Worm (Caenorhabditis elegans) whole organism, L1 larva: ENCODE results near the gene str-254.
A peak's percentile ranks its signal among the peaks of the same experiment; 100 is the strongest.

ENCODE experiments used
- C16A3.4 ChIP-seq: fragments of 150-350 bp; optimal IDR thresholded peaks from 2 replicates; lab custom pipeline; 2014; ENCODE audit warnings: missing biosample characterization, missing genetic modification characterization
- C34B4.2 ChIP-seq: sonication (generic microtip); optimal IDR thresholded peaks from 2 replicates; lab custom pipeline; 2017; ENCODE audit warnings: mild to moderate bottlenecking, missing genetic modification characterization, missing compliant biosample characterization
- F16B12.6 ChIP-seq: fragments of 150-350 bp; optimal IDR thresholded peaks from 2 replicates; lab custom pipeline; 2014; ENCODE audit warnings: missing biosample characterization, missing genetic modification characterization
- Y116A8C.19 ChIP-seq: sonication (generic microtip); optimal IDR thresholded peaks from 2 replicates; lab custom pipeline; 2016; ENCODE audit warnings: missing compliant biosample characterization, missing genetic modification characterization, borderline replicate concordance
- ceh-8 ChIP-seq: fragments of 200-800 bp; sonication (Bioruptor generic); optimal IDR thresholded peaks from 2 replicates; lab custom pipeline; 2018; ENCODE audit warnings: mild to moderate bottlenecking, missing genetic modification characterization, moderate library complexity, missing compliant biosample characterization
- ceh-82 ChIP-seq, 3 experiments: fragments of 150-350 bp in 1 of 3; sonication (generic microtip) in 2 of 3; optimal IDR thresholded peaks; 2 replicates each; lab custom pipeline; 2014 to 2017; ENCODE audit warnings: missing biosample characterization in 3 of 3, missing genetic modification characterization in 3 of 3
- ceh-88 ChIP-seq: fragments of 200-800 bp; sonication (Bioruptor generic); IDR thresholded peaks from 2 replicates; pipeline ENCODE4 v1.3.6; 2022; ENCODE audit warnings: missing genetic modification characterization, missing compliant biosample characterization
- ceh-90 ChIP-seq: sonication (generic microtip); optimal IDR thresholded peaks from 2 replicates; lab custom pipeline; 2016; ENCODE audit warnings: missing genetic modification characterization, missing compliant biosample characterization
- dpl-1 ChIP-seq, 3 experiments: fragments of 150-350 bp in 2 of 3; sonication (generic microtip) in 1 of 3; optimal IDR thresholded peaks; 2 replicates each; lab custom pipeline; 2014 to 2017; ENCODE audit warnings: missing biosample characterization in 3 of 3, missing genetic modification characterization in 3 of 3, missing genetic modification reagents in 3 of 3
- efl-1 ChIP-seq, 4 experiments: fragments of 150-350 bp; optimal IDR thresholded peaks in 3 of 4; peaks in 1 of 4; 1 replicate in 1 of 4; 2 replicates in 3 of 4; lab custom pipeline; 2014; ENCODE audit warnings: missing biosample characterization in 2 of 4, missing genetic modification characterization in 2 of 4, missing genetic modification reagents in 2 of 4
- efl-3 ChIP-seq: fragments of 200-800 bp; sonication (Bioruptor generic); optimal IDR thresholded peaks from 2 replicates; lab custom pipeline; 2018; ENCODE audit warnings: mild to moderate bottlenecking, missing genetic modification characterization, missing compliant biosample characterization
- elt-2 ChIP-seq: sonication (generic microtip); optimal IDR thresholded peaks from 2 replicates; lab custom pipeline; 2016; ENCODE audit warnings: missing genetic modification characterization, mild to moderate bottlenecking, inconsistent platforms, missing compliant biosample characterization, missing genetic modification reagents
- elt-3 ChIP-seq, 6 experiments: fragments of 150-350 bp in 1 of 6; sonication (generic microtip); optimal IDR thresholded peaks; 2 replicates each; lab custom pipeline; 2017 to 2018; ENCODE audit warnings: missing biosample characterization in 6 of 6, missing genetic modification characterization in 6 of 6, inconsistent platforms in 1 of 6
- fkh-10 ChIP-seq: sonication (generic microtip); optimal IDR thresholded peaks from 2 replicates; lab custom pipeline; 2017; ENCODE audit warnings: missing biosample characterization, missing genetic modification reagents, missing genetic modification characterization
- fkh-4 ChIP-seq: sonication (generic microtip); optimal IDR thresholded peaks from 2 replicates; lab custom pipeline; 2016; ENCODE audit warnings: missing compliant biosample characterization, missing genetic modification characterization, borderline replicate concordance
- fos-1 ChIP-seq: fragments of 150-350 bp; optimal IDR thresholded peaks from 2 replicates; lab custom pipeline; 2014; ENCODE audit warnings: missing biosample characterization, missing genetic modification characterization
- hlh-17 ChIP-seq: fragments of 200-800 bp; sonication (Bioruptor generic); optimal IDR thresholded peaks from 2 replicates; lab custom pipeline; 2018; ENCODE audit warnings: missing genetic modification characterization, mild to moderate bottlenecking, missing compliant biosample characterization, moderate library complexity, borderline replicate concordance
- jun-1 ChIP-seq: fragments of 150-350 bp; optimal IDR thresholded peaks from 2 replicates; lab custom pipeline; 2014; ENCODE audit warnings: missing biosample characterization, missing genetic modification reagents, missing genetic modification characterization
- lin-13 ChIP-seq: fragments of 150-350 bp; optimal IDR thresholded peaks from 2 replicates; lab custom pipeline; 2014; ENCODE audit warnings: missing biosample characterization, missing genetic modification reagents, missing genetic modification characterization
- lin-15B ChIP-seq: fragments of 150-350 bp; sonication (generic microtip); optimal IDR thresholded peaks from 3 replicates; lab custom pipeline; 2014; ENCODE audit warnings: missing biosample characterization, missing genetic modification characterization
- lsy-2 ChIP-seq, 2 experiments: fragments of 150-350 bp; optimal IDR thresholded peaks; 2 replicates each; lab custom pipeline; 2014; ENCODE audit warnings: missing biosample characterization in 2 of 2, missing genetic modification characterization in 2 of 2
- mab-9 ChIP-seq: fragments of 200-800 bp; sonication (Bioruptor generic); IDR thresholded peaks from 2 replicates; pipeline ENCODE4 v1.3.6; 2022; ENCODE audit warnings: missing genetic modification reagents, missing genetic modification characterization, missing compliant biosample characterization
- mdl-1 ChIP-seq, 2 experiments: fragments of 150-350 bp; optimal IDR thresholded peaks; 2 replicates each; lab custom pipeline; 2014 to 2017; ENCODE audit warnings: missing biosample characterization in 2 of 2, missing genetic modification characterization in 2 of 2, inconsistent platforms in 1 of 2
- mep-1 ChIP-seq: fragments of 150-350 bp; optimal IDR thresholded peaks from 2 replicates; lab custom pipeline; 2014; ENCODE audit warnings: missing biosample characterization, missing genetic modification characterization
- nhr-11 ChIP-seq: fragments of 150-350 bp; optimal IDR thresholded peaks from 2 replicates; lab custom pipeline; 2014; ENCODE audit warnings: missing biosample characterization, missing genetic modification characterization
- nhr-19 ChIP-seq: fragments of 200-800 bp; sonication (Bioruptor generic); conservative IDR thresholded peaks from 2 replicates; pipeline ENCODE4 v1.3.6; 2022; ENCODE audit warnings: missing genetic modification characterization, missing compliant biosample characterization
- nhr-77 ChIP-seq: fragments of 150-350 bp; optimal IDR thresholded peaks from 2 replicates; lab custom pipeline; 2014; ENCODE audit warnings: missing biosample characterization, missing genetic modification characterization
- nhr-85 ChIP-seq: sonication (generic microtip); peaks from one replicate; lab custom pipeline; 2016; ENCODE audit warnings: missing genetic modification characterization, inconsistent platforms, missing compliant biosample characterization
- nhr-90 ChIP-seq: sonication (generic microtip); optimal IDR thresholded peaks from 2 replicates; lab custom pipeline; 2016; ENCODE audit warnings: mild to moderate bottlenecking, missing genetic modification characterization, missing compliant biosample characterization; ENCODE audit not compliant: poor library complexity
- pag-3 ChIP-seq: sonication (generic microtip); optimal IDR thresholded peaks from 2 replicates; lab custom pipeline; 2017; ENCODE audit warnings: missing genetic modification characterization, mild to moderate bottlenecking, missing compliant biosample characterization, antibody characterized with exemption, borderline replicate concordance; ENCODE audit not compliant: insufficient read depth
- pqm-1 ChIP-seq: sonication (generic microtip); optimal IDR thresholded peaks from 3 replicates; lab custom pipeline; 2017; ENCODE audit warnings: missing biosample characterization, missing genetic modification characterization
- skn-1 ChIP-seq: fragments of 150-350 bp; optimal IDR thresholded peaks from 2 replicates; lab custom pipeline; 2014; ENCODE audit warnings: missing biosample characterization, missing genetic modification characterization
- snpc-4 ChIP-seq: fragments of 150-350 bp; optimal IDR thresholded peaks from 2 replicates; lab custom pipeline; 2014; ENCODE audit warnings: missing biosample characterization, missing genetic modification characterization
- sox-4 ChIP-seq: sonication (generic microtip); optimal IDR thresholded peaks from 2 replicates; lab custom pipeline; 2016; ENCODE audit warnings: missing genetic modification characterization, missing compliant biosample characterization
- swsn-7 ChIP-seq: sonication (generic microtip); optimal IDR thresholded peaks from 2 replicates; lab custom pipeline; 2016; ENCODE audit warnings: missing genetic modification characterization, missing compliant biosample characterization
- tbx-2 ChIP-seq: sonication (generic microtip); optimal IDR thresholded peaks from 2 replicates; lab custom pipeline; 2016; ENCODE audit warnings: missing genetic modification characterization, missing compliant biosample characterization
- tlp-1 ChIP-seq: fragments of 150-350 bp; optimal IDR thresholded peaks from 2 replicates; lab custom pipeline; 2014; ENCODE audit warnings: missing biosample characterization, missing genetic modification characterization
- unc-30 ChIP-seq: sonication (generic microtip); optimal IDR thresholded peaks from 2 replicates; lab custom pipeline; 2017; ENCODE audit warnings: missing biosample characterization, missing genetic modification characterization
- unc-62 ChIP-seq: fragments of 150-350 bp; optimal IDR thresholded peaks from 2 replicates; lab custom pipeline; 2014; ENCODE audit warnings: missing biosample characterization, missing genetic modification reagents, missing genetic modification characterization
- vab-15 ChIP-seq: sonication (generic microtip); optimal IDR thresholded peaks from 2 replicates; lab custom pipeline; 2017; ENCODE audit warnings: missing genotype, mild to moderate bottlenecking, missing genetic modification characterization, missing compliant biosample characterization
- zip-4 ChIP-seq: fragments of 200-800 bp; sonication (Bioruptor generic); optimal IDR thresholded peaks from 2 replicates; lab custom pipeline; 2018; ENCODE audit warnings: mild to moderate bottlenecking, missing genetic modification characterization, moderate library complexity, missing compliant biosample characterization
- ztf-11 ChIP-seq, 2 experiments: sonication (generic microtip); optimal IDR thresholded peaks; 2 replicates each; lab custom pipeline; 2016 to 2017; ENCODE audit warnings: missing genetic modification characterization in 2 of 2, missing biosample characterization in 1 of 2, missing compliant biosample characterization in 1 of 2
- ztf-4 ChIP-seq: fragments of 150-350 bp; optimal IDR thresholded peaks from 2 replicates; lab custom pipeline; 2014; ENCODE audit warnings: missing biosample characterization, missing genetic modification characterization

The str-254 gene

DNA sequence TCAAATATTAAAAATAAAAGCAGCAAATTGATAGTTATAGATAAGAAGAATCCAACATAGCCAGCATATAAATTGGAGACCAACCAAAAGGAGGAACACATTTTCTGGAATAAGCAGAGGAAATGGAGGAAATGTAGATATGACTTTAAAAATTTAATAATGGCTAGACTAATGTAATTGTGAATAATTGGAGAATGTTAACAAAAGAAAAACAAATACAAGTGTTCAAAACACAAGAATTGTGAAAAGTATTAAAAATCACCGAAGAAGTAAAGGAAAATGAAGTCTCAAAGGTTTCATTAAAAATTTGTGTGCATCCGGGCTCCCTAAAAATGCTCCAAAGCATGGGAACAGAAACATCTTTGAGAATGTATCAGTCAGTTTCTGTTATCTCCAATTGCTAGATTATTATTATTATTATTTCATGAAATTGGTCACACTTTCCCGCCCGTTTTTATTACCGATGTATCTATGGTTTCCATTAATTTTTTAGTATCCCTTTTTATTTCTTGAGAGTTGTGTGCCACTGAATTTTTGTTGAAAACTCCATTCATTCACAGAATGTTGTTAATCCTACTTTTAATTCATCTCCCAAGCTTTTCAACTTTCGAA lies 9.0 kb upstream of the str-254 start, which contains the start of the genes str-109 and F10A3.11:
Gene str-109, minus strand, starts transcription at position 101 of the 612 bp plus-strand sequence.
Gene F10A3.11, plus strand, starts transcription at position 562 of the 612 bp plus-strand sequence.
- TF ChIP-seq ceh-82 (tag; optimal IDR thresholded peaks at IDR 0.05; lab: Kevin White, UChicago) (no peak), mdl-1 (tag; optimal IDR thresholded peaks at IDR 0.05; lab: Kevin White, UChicago) (no peak)

- TF ChIP-seq nhr-77 = no peak
- TF ChIP-seq unc-30 (tag; lab: Kevin White, UChicago) = no peak
- peak in 1 of 2 experiments; percentile 9 for TF ChIP-seq efl-1 (optimal IDR thresholded peaks at IDR 0.05; lab: Kevin White, UChicago)
- peak in 1 of 2 experiments; percentile 4 for TF ChIP-seq efl-1 (GFP tag; optimal IDR thresholded peaks at IDR 0.05 in 1 of 2; lab: Kevin White, UChicago)
- peak; percentile 79 for TF ChIP-seq zip-4
- TF ChIP-seq mab-9 = no peak
- no peak for TF ChIP-seq jun-1 (tag; lab: Kevin White, UChicago)
- TF ChIP-seq F16B12.6 (tag; lab: Kevin White, UChicago) = no peak
- peak; percentile 2 for TF ChIP-seq snpc-4
- peak; percentile 24 for TF ChIP-seq elt-2 (tag; lab: Kevin White, UChicago)
- TF ChIP-seq lsy-2 (tag; optimal IDR thresholded peaks at IDR 0.05; lab: Kevin White, UChicago) = no peak
- TF ChIP-seq nhr-90 = no peak
- TF ChIP-seq dpl-1 (GFP tag; optimal IDR thresholded peaks at IDR 0.05; lab: Kevin White, UChicago) = no peak
- TF ChIP-seq nhr-19 (GFP tag; lab: Robert Waterston, UW) = no peak
- no peak for TF ChIP-seq fkh-4 (tag; lab: Kevin White, UChicago)
- TF ChIP-seq ceh-90 (tag; lab: Kevin White, UChicago) = no peak
- TF ChIP-seq tbx-2 (tag; lab: Kevin White, UChicago) = no peak
- no peak for TF ChIP-seq sox-4
- TF ChIP-seq hlh-17 (GFP tag; lab: Kevin White, UChicago) = no peak
- peak; percentile 2 for TF ChIP-seq skn-1 (tag; lab: Kevin White, UChicago)
- no peak for TF ChIP-seq unc-62 (GFP tag; lab: Kevin White, UChicago)
- TF ChIP-seq C16A3.4 = no peak
- TF ChIP-seq swsn-7 = no peak
- no peak for TF ChIP-seq nhr-85
- no peak for TF ChIP-seq ceh-82 (tag; optimal IDR thresholded peaks at IDR 0.05; lab: Kevin White, UChicago)
Observed at ce11 chrV:16160087-16160486, 6.8 kb upstream of the str-254 start.

DNA sequence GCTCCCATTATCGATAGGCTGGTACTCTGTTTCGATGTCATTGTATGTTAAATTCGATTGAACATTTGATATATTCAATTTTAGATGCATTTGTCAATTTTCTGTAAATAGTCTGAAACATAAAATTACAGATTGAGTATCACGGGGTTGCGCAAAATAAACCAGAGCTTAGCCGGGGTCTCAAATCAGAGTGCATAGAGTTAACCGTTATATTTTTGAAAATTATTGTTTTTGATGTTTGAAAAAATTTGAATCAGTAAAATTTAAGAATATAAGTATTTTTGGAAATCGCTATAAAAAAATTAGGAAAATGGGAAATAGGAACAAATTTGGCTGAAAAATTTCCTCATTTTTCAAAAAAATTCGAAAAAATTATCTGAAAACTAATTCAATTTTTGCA lies 6.3 kb upstream of the str-254 start, which contains the start of gene F10A3.17:
Gene F10A3.17, minus strand, starts transcription at position 101 of the 400 bp plus-strand sequence.
- no peak for TF ChIP-seq pag-3
- no peak for TF ChIP-seq fkh-4 (tag; lab: Kevin White, UChicago)
- no peak for TF ChIP-seq tlp-1
- TF ChIP-seq efl-1 (optimal IDR thresholded peaks at IDR 0.05; lab: Kevin White, UChicago) = no peak
- no peak for TF ChIP-seq efl-1 (GFP tag; optimal IDR thresholded peaks at IDR 0.05 in 1 of 2; lab: Kevin White, UChicago)
- no peak for TF ChIP-seq vab-15

- TF ChIP-seq mep-1 (tag; lab: Kevin White, UChicago) (no peak), unc-62 (GFP tag; lab: Kevin White, UChicago) (no peak), ceh-88 (GFP tag; lab: Robert Waterston, UW) (no peak), pqm-1 (tag; lab: Kevin White, UChicago) (no peak), ztf-4 (tag; lab: Kevin White, UChicago) (no peak), lin-15B (tag; lab: Kevin White, UChicago) (no peak)
Observed at ce11 chrV:16158391-16158790, 5.1 kb upstream of the str-254 start, which contains the start of gene str-99. str-99 (minus strand) TSS chrV:16158491.

DNA sequence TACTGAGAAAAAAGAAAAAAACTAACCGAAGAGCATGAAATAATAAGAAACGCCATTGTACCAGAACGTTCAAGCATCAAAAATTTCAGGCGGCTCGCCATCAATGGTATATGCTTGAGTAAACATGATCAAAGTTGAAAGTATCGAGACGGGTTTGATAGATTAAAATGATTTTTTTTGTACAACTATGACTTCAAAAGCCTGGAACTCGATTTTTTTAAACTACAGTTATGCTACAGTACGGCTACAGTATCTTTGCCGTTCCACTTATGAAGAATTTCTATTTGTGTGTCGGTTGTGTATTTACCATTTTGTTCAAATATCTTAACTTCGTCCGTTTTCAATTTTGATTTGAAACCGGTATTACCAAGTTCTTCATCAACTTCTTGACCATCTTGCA lies 1.8 kb upstream of the str-254 start, which contains the start of gene str-97:
Gene str-97, minus strand, starts transcription at position 101 of the 400 bp plus-strand sequence.
- TF ChIP-seq ceh-8 (GFP tag; lab: Kevin White, UChicago) = no peak
- no peak for TF ChIP-seq fkh-10 (GFP tag; lab: Kevin White, UChicago)
- no peak for TF ChIP-seq F16B12.6 (tag; lab: Kevin White, UChicago)
- no peak for TF ChIP-seq elt-3 (tag; optimal IDR thresholded peaks at IDR 0.05; lab: Kevin White, UChicago)
- TF ChIP-seq fos-1 = no peak
- no peak for TF ChIP-seq efl-1 (optimal IDR thresholded peaks at IDR 0.05; lab: Kevin White, UChicago)
- no peak for TF ChIP-seq efl-1 (GFP tag; optimal IDR thresholded peaks at IDR 0.05 in 1 of 2; lab: Kevin White, UChicago)
- TF ChIP-seq lin-13 = no peak
- TF ChIP-seq pag-3 = no peak
- no peak for TF ChIP-seq sox-4
- no peak for TF ChIP-seq C34B4.2
- TF ChIP-seq vab-15 = no peak
- TF ChIP-seq nhr-85 = no peak
- no peak for TF ChIP-seq Y116A8C.19
- TF ChIP-seq mdl-1 (tag; optimal IDR thresholded peaks at IDR 0.05; lab: Kevin White, UChicago) = no peak
- TF ChIP-seq efl-3 (GFP tag; lab: Kevin White, UChicago) = no peak
- TF ChIP-seq nhr-11 = no peak
- no peak for TF ChIP-seq ztf-11 (tag; optimal IDR thresholded peaks at IDR 0.05; lab: Kevin White, UChicago)
